Worm (Caenorhabditis elegans) whole organism, early embryonic: Measurements from ENCODE around the gene mig-21.

ENCODE experiments used
- B0310.2 ChIP-seq: sonication (generic microtip); optimal IDR thresholded peaks from 2 replicates; lab custom pipeline; 2016; ENCODE audit warnings: mild to moderate bottlenecking, missing genetic modification characterization, missing compliant biosample characterization
- F13C5.2 ChIP-seq: sonication (generic microtip); optimal IDR thresholded peaks from 2 replicates; lab custom pipeline; 2017; ENCODE audit warnings: mild to moderate bottlenecking, missing genetic modification characterization, inconsistent platforms, missing compliant biosample characterization
- ama-1 ChIP-seq: fragments of 150-350 bp; optimal IDR thresholded peaks from 2 replicates; lab custom pipeline; 2014
- ceh-13 ChIP-seq: fragments of 200-800 bp; sonication (Bioruptor generic); optimal IDR thresholded peaks from 2 replicates; lab custom pipeline; 2018; ENCODE audit warnings: mild to moderate bottlenecking, missing genetic modification characterization, missing compliant biosample characterization
- ceh-36 ChIP-seq: sonication (generic microtip); optimal IDR thresholded peaks from 2 replicates; lab custom pipeline; 2016; ENCODE audit warnings: missing genetic modification characterization, inconsistent platforms, missing compliant biosample characterization
- flt-1 ChIP-seq: fragments of 200-800 bp; sonication (Bioruptor generic); IDR thresholded peaks from 2 replicates; pipeline ENCODE4 v1.3.6; 2022; ENCODE audit warnings: missing genetic modification characterization, missing compliant biosample characterization
- hmg-4 ChIP-seq: fragments of 200-800 bp; sonication (Bioruptor generic); optimal IDR thresholded peaks from 2 replicates; lab custom pipeline; 2018; ENCODE audit warnings: mild to moderate bottlenecking, missing genetic modification characterization, missing compliant biosample characterization
- hnd-1 ChIP-seq: sonication (generic microtip); optimal IDR thresholded peaks from 2 replicates; lab custom pipeline; 2016; ENCODE audit warnings: missing genetic modification characterization, missing compliant biosample characterization
- tra-4 ChIP-seq: sonication (generic microtip); optimal IDR thresholded peaks from 2 replicates; lab custom pipeline; 2017; ENCODE audit warnings: missing genetic modification characterization, missing compliant biosample characterization

DNA sequence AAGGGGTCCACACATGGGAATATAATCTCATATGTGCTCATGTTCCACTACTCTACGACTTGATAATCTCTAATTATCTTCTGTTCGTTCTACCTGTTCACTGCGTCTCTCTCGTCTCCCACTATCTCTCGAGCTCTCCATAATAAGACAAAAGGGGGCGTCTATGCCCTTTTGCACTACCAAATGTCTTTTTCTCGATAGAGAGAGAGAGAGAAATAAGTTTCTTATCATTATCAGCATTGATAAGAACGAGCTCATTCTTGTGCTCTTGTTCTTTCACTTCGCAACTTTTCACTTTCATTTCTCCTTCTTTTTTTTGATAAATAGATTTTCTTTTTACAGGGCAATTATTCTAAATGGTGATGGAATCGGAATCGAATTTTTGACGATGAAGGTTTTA is 37.7 kb upstream of the mig-21 start:
- no peak for TF ChIP-seq hnd-1 (tag; lab: Kevin White, UChicago)
- no peak for TF ChIP-seq ceh-13 (GFP tag; lab: Kevin White, UChicago)
- TF ChIP-seq F13C5.2 (tag; lab: Kevin White, UChicago) = no peak
- TF ChIP-seq flt-1 (GFP tag; lab: Robert Waterston, UW) = no peak
- TF ChIP-seq B0310.2 (tag; lab: Kevin White, UChicago) = no peak
- no peak for TF ChIP-seq hmg-4 (GFP tag; lab: Kevin White, UChicago)
- no peak for TF ChIP-seq tra-4 (tag; lab: Kevin White, UChicago)
- no peak for TF ChIP-seq ama-1 (lab: Kevin White, UChicago)
- no peak for TF ChIP-seq ceh-36 (tag; lab: Kevin White, UChicago)
